Worm (Caenorhabditis elegans): ENCODE data around the gene pitr-2.

pitr-2 gene

ce11 chrV:9137618-9138017 is at the start of gene pitr-2:
pitr-2 (minus strand) TSS chrV:9137718.
- no peak for TF ChIP-seq lin-39 (tag; optimal IDR thresholded peaks at IDR 0.05)
- no peak for TF ChIP-seq ama-1 (optimal IDR thresholded peaks at IDR 0.05)
- TF ChIP-seq nhr-237 (tag; optimal IDR thresholded peaks at IDR 0.05): no peak
- no peak for TF ChIP-seq ceh-82 (tag; optimal IDR thresholded peaks at IDR 0.05)
- no peak for TF ChIP-seq blmp-1 (tag; optimal IDR thresholded peaks at IDR 0.05)
- no peak for TF ChIP-seq efl-3 (GFP tag; optimal IDR thresholded peaks at IDR 0.05)
- no peak for TF ChIP-seq dsc-1 (tag; optimal IDR thresholded peaks at IDR 0.05)
- no peak for TF ChIP-seq aha-1 (tag; optimal IDR thresholded peaks at IDR 0.05)
- no peak for TF ChIP-seq ets-5 (GFP tag; IDR thresholded peaks at IDR 0.05)
- TF ChIP-seq xbp-1 (tag; optimal IDR thresholded peaks at IDR 0.05): no peak
- no peak for TF ChIP-seq snu-23 (GFP tag; optimal IDR thresholded peaks at IDR 0.05)
- no peak for TF ChIP-seq unc-62 (GFP tag; optimal IDR thresholded peaks at IDR 0.05)

ce11 chrV:9186028-9186427 is 48.5 kb upstream of the pitr-2 start:
- TF ChIP-seq hlh-4 (tag; optimal IDR thresholded peaks at IDR 0.05) (no peak), nhr-71 (tag; optimal IDR thresholded peaks at IDR 0.05) (peak; percentile 29), dsc-1 (tag; optimal IDR thresholded peaks at IDR 0.05) (peak; percentile 92), nhr-20 (tag; optimal IDR thresholded peaks at IDR 0.05) (no peak), hpl-2 (GFP tag; optimal IDR thresholded peaks at IDR 0.05) (no peak), nhr-19 (GFP tag; conservative IDR thresholded peaks at IDR 0.05) (no peak), fkh-10 (GFP tag; optimal IDR thresholded peaks at IDR 0.05) (peak; percentile 14), sox-4 (tag; optimal IDR thresholded peaks at IDR 0.05) (peak; percentile 48), efl-1 (optimal IDR thresholded peaks at IDR 0.05) (no peak), efl-1 (GFP tag; optimal IDR thresholded peaks at IDR 0.05 in 1 of 2) (peak in 1 of 2 experiments; percentile 59), lin-13 (GFP tag; optimal IDR thresholded peaks at IDR 0.05) (no peak), pax-3 (tag; optimal IDR thresholded peaks at IDR 0.05) (peak; percentile 59), xbp-1 (tag; optimal IDR thresholded peaks at IDR 0.05) (no peak), unc-130 (tag; optimal IDR thresholded peaks at IDR 0.05) (no peak), ceh-8 (GFP tag; optimal IDR thresholded peaks at IDR 0.05) (no peak), nhr-11 (tag; optimal IDR thresholded peaks at IDR 0.05) (no peak), mdl-1 (tag; optimal IDR thresholded peaks at IDR 0.05) (no peak), ceh-88 (GFP tag; IDR thresholded peaks at IDR 0.05) (no peak), nhr-47 (tag; optimal IDR thresholded peaks at IDR 0.05) (peak; percentile 42), rnt-1 (tag; optimal IDR thresholded peaks at IDR 0.05) (no peak), lin-14 (GFP tag; optimal IDR thresholded peaks at IDR 0.05) (peak; percentile 3), lir-3 (tag; optimal IDR thresholded peaks at IDR 0.05; ENCODE audit: poor library complexity) (no peak), unc-62 (GFP tag; optimal IDR thresholded peaks at IDR 0.05) (no peak), jun-1 (tag; optimal IDR thresholded peaks at IDR 0.05) (no peak), nhr-28 (tag; optimal IDR thresholded peaks at IDR 0.05) (no peak), mab-9 (GFP tag; IDR thresholded peaks at IDR 0.05) (no peak), elt-3 (tag; optimal IDR thresholded peaks at IDR 0.05) (no peak), blmp-1 (tag; optimal IDR thresholded peaks at IDR 0.05) (no peak), fkh-8 (tag; optimal IDR thresholded peaks at IDR 0.05) (peak; percentile 68), egl-13 (tag; optimal IDR thresholded peaks at IDR 0.05) (peak; percentile 61)

ce11 chrV:9183718-9184441 is 46.4 kb upstream of the pitr-2 start:
- TF ChIP-seq dsc-1 (tag; optimal IDR thresholded peaks at IDR 0.05): peak; percentile 98
- no peak for TF ChIP-seq snu-23 (GFP tag; optimal IDR thresholded peaks at IDR 0.05)
- peak; percentile 1 for TF ChIP-seq nhr-47 (tag; optimal IDR thresholded peaks at IDR 0.05)
- no peak for TF ChIP-seq ceh-63 (GFP tag; optimal IDR thresholded peaks at IDR 0.05)
- TF ChIP-seq nhr-85 (tag): no peak
- TF ChIP-seq lin-14 (GFP tag; optimal IDR thresholded peaks at IDR 0.05): peak; percentile 26
- peak; percentile 3 for TF ChIP-seq fkh-8 (tag; optimal IDR thresholded peaks at IDR 0.05)
- peak; percentile 22 for TF ChIP-seq pax-3 (tag; optimal IDR thresholded peaks at IDR 0.05)
